Fruit fly (Drosophila melanogaster) whole organism, embryonic: Measurements from ENCODE around the gene CG5139.

ENCODE experiments used
- CG10654 ChIP-seq: fragments of 200-800 bp; sonication (Bioruptor generic); optimal IDR thresholded peaks from 2 replicates; lab custom pipeline; 2016; ENCODE audit warnings: missing biosample characterization, missing genetic modification characterization
- CG10979 ChIP-seq: fragments of 200-800 bp; sonication (Bioruptor generic); optimal IDR thresholded peaks from 2 replicates; lab custom pipeline; 2018; ENCODE audit warnings: missing biosample characterization, mild to moderate bottlenecking, missing genetic modification characterization, moderate library complexity
- CG11093 ChIP-seq: fragments of 200-800 bp; sonication (Bioruptor generic); IDR thresholded peaks from 3 replicates; pipeline ENCODE4 v1.3.6; 2022; ENCODE audit warnings: missing biosample characterization, missing genetic modification characterization
- CG12299 ChIP-seq: fragments of 200-800 bp; sonication (Bioruptor generic); optimal IDR thresholded peaks from 2 replicates; lab custom pipeline; 2018; ENCODE audit warnings: missing biosample characterization, mild to moderate bottlenecking, missing genetic modification characterization
- CG13775 ChIP-seq: fragments of 200-800 bp; sonication (Bioruptor generic); optimal IDR thresholded peaks from 3 replicates; lab custom pipeline; 2017; ENCODE audit warnings: missing biosample characterization, mild to moderate bottlenecking, missing genetic modification characterization
- CG14667 ChIP-seq: fragments of 200-800 bp; sonication (Bioruptor generic); IDR thresholded peaks from 2 replicates; pipeline ENCODE4 v1.3.6; 2022; ENCODE audit warnings: missing biosample characterization, missing genetic modification characterization
- CG14965 ChIP-seq: fragments of 200-800 bp; sonication (Bioruptor generic); optimal IDR thresholded peaks from 2 replicates; lab custom pipeline; 2016; ENCODE audit warnings: missing biosample characterization, missing genetic modification characterization, borderline replicate concordance
- CG15011 ChIP-seq: fragments of 200-800 bp; sonication (Bioruptor generic); optimal IDR thresholded peaks from 3 replicates; lab custom pipeline; 2018; ENCODE audit warnings: missing biosample characterization, mild to moderate bottlenecking, missing genetic modification characterization
- CG16779 ChIP-seq: fragments of 200-800 bp; sonication (Bioruptor generic); IDR thresholded peaks from 2 replicates; pipeline ENCODE4 v1.3.6; 2022; ENCODE audit warnings: missing biosample characterization, missing genetic modification characterization
- CG17328 ChIP-seq: fragments of 200-800 bp; sonication (Bioruptor generic); IDR thresholded peaks from 2 replicates; pipeline ENCODE4 v1.3.6; 2022; ENCODE audit warnings: missing biosample characterization, missing genetic modification characterization
- CG18476 ChIP-seq: fragments of 200-800 bp; sonication (Bioruptor generic); optimal IDR thresholded peaks from 2 replicates; lab custom pipeline; 2016; ENCODE audit warnings: missing biosample characterization, mild to moderate bottlenecking, missing genetic modification characterization
- CG2120 ChIP-seq: fragments of 200-800 bp; sonication (Bioruptor generic); optimal IDR thresholded peaks from 3 replicates; lab custom pipeline; 2016; ENCODE audit warnings: missing biosample characterization, missing genetic modification characterization
- CG2875 ChIP-seq: fragments of 200-800 bp; sonication (Bioruptor generic); optimal IDR thresholded peaks from 2 replicates; lab custom pipeline; 2017; ENCODE audit warnings: missing biosample characterization, mild to moderate bottlenecking, missing genetic modification characterization, missing genetic modification reagents
- CG30020 ChIP-seq: fragments of 200-800 bp; optimal IDR thresholded peaks from 2 replicates; lab custom pipeline; 2019; ENCODE audit warnings: missing biosample characterization, mild to moderate bottlenecking, missing genetic modification characterization, moderate library complexity
- CG31365 ChIP-seq: fragments of 200-800 bp; sonication (Bioruptor generic); optimal IDR thresholded peaks from 2 replicates; lab custom pipeline; 2018; ENCODE audit warnings: missing biosample characterization, mild to moderate bottlenecking, missing genetic modification characterization
- CG4360 ChIP-seq: fragments of 200-800 bp; sonication (Bioruptor generic); IDR thresholded peaks from 2 replicates; pipeline ENCODE4 v1.3.6; 2022; ENCODE audit warnings: missing biosample characterization, missing genetic modification characterization
- CG4854 ChIP-seq: fragments of 200-800 bp; sonication (Bioruptor generic); optimal IDR thresholded peaks from 2 replicates; lab custom pipeline; 2016; ENCODE audit warnings: missing biosample characterization, missing genetic modification characterization, inconsistent platforms
- CG5953 ChIP-seq: fragments of 200-800 bp; sonication (Bioruptor generic); IDR thresholded peaks from 2 replicates; pipeline ENCODE4 v1.3.6; 2022; ENCODE audit warnings: missing biosample characterization, missing genetic modification characterization
- CG6765 ChIP-seq: fragments of 200-800 bp; sonication (Bioruptor generic); optimal IDR thresholded peaks from 3 replicates; lab custom pipeline; 2017; ENCODE audit warnings: missing biosample characterization, mild to moderate bottlenecking, missing genetic modification characterization
- CG6854 ChIP-seq: fragments of 200-800 bp; sonication (Bioruptor generic); optimal IDR thresholded peaks from 3 replicates; lab custom pipeline; 2017; ENCODE audit warnings: missing biosample characterization, mild to moderate bottlenecking, missing genetic modification characterization
- CG7963 ChIP-seq: fragments of 200-800 bp; sonication (Bioruptor generic); IDR thresholded peaks from 3 replicates; pipeline ENCODE4 v1.3.6; 2022; ENCODE audit warnings: missing biosample characterization, missing genetic modification characterization; ENCODE audit not compliant: partially characterized antibody
- CG9932 ChIP-seq: fragments of 200-800 bp; sonication (Bioruptor generic); IDR thresholded peaks from 2 replicates; pipeline ENCODE4 v1.3.6; 2022; ENCODE audit warnings: missing biosample characterization, missing genetic modification characterization
- CrebB ChIP-seq: fragments of 200-800 bp; sonication (Bioruptor generic); optimal IDR thresholded peaks from 3 replicates; lab custom pipeline; 2018; ENCODE audit warnings: missing biosample characterization, mild to moderate bottlenecking, missing genetic modification characterization
- D ChIP-seq, 2 experiments: fragments of 200-800 bp in 1 of 2; fragments of >200 bp in 1 of 2; sonication (Bioruptor generic) in 1 of 2; optimal IDR thresholded peaks; 2 replicates in 1 of 2; 3 replicates in 1 of 2; lab custom pipeline; 2017; ENCODE audit warnings: mild to moderate bottlenecking in 1 of 2, missing biosample characterization in 1 of 2, missing genetic modification characterization in 1 of 2, missing genetic modification reagents in 1 of 2
- Dfd ChIP-seq, 2 experiments: fragments of >200 bp; optimal IDR thresholded peaks; 2 replicates each; lab custom pipeline; 2017; ENCODE audit warnings: missing biosample characterization in 2 of 2, missing genetic modification characterization in 2 of 2
- Doc2 ChIP-seq: fragments of 200-800 bp; sonication (Bioruptor generic); IDR thresholded peaks from 2 replicates; pipeline ENCODE4 v1.3.6; 2022; ENCODE audit warnings: missing biosample characterization, missing genetic modification characterization
- Drgx ChIP-seq: fragments of 200-800 bp; sonication (Bioruptor generic); IDR thresholded peaks from 2 replicates; pipeline ENCODE4 v1.3.6; 2022; ENCODE audit warnings: missing biosample characterization, missing genetic modification characterization
- Ets65A ChIP-seq: fragments of 200-800 bp; sonication (Bioruptor generic); peaks from one replicate; lab custom pipeline; 2016; ENCODE audit warnings: missing biosample characterization, missing genetic modification characterization
- Ets97D ChIP-seq: fragments of 200-800 bp; sonication (Bioruptor generic); optimal IDR thresholded peaks from 3 replicates; lab custom pipeline; 2016; ENCODE audit warnings: missing biosample characterization, missing genetic modification characterization
- Fer1 ChIP-seq: fragments of 200-800 bp; sonication (Bioruptor generic); optimal IDR thresholded peaks from 2 replicates; lab custom pipeline; 2017; ENCODE audit warnings: missing biosample characterization, mild to moderate bottlenecking, missing genetic modification characterization
- Hr39 ChIP-seq: fragments of >200 bp; optimal IDR thresholded peaks from 2 replicates; lab custom pipeline; 2017
- Hr51 ChIP-seq, 2 experiments: fragments of 200-800 bp; sonication (Bioruptor generic); optimal IDR thresholded peaks; 2 replicates in 1 of 2; 3 replicates in 1 of 2; lab custom pipeline; 2016 to 2018; ENCODE audit warnings: missing biosample characterization in 2 of 2, missing genetic modification characterization in 2 of 2, mild to moderate bottlenecking in 1 of 2, moderate library complexity in 1 of 2
- Kr ChIP-seq: fragments of 200-800 bp; sonication (Bioruptor generic); optimal IDR thresholded peaks from 2 replicates; lab custom pipeline; 2017; ENCODE audit warnings: missing biosample characterization, mild to moderate bottlenecking, missing genetic modification characterization
- Meics ChIP-seq: fragments of 200-800 bp; sonication (Bioruptor generic); optimal IDR thresholded peaks from 2 replicates; lab custom pipeline; 2017; ENCODE audit warnings: missing biosample characterization, mild to moderate bottlenecking, missing genetic modification characterization
- Mrtf ChIP-seq: fragments of 200-800 bp; sonication (Bioruptor generic); IDR thresholded peaks from 3 replicates; pipeline ENCODE4 v1.3.6; 2022; ENCODE audit warnings: missing biosample characterization, missing genetic modification characterization
- Nf-YC ChIP-seq: fragments of 200-800 bp; optimal IDR thresholded peaks from 3 replicates; lab custom pipeline; 2019; ENCODE audit warnings: missing biosample characterization, mild to moderate bottlenecking, missing genetic modification characterization, moderate library complexity
- Usf ChIP-seq: fragments of 200-800 bp; sonication (Bioruptor generic); optimal IDR thresholded peaks from 2 replicates; lab custom pipeline; 2017; ENCODE audit warnings: missing genotype, missing biosample characterization, missing genetic modification characterization
- btn ChIP-seq: fragments of 200-800 bp; sonication (Bioruptor generic); optimal IDR thresholded peaks from 2 replicates; lab custom pipeline; 2016; ENCODE audit warnings: missing biosample characterization, missing genetic modification characterization
- dati ChIP-seq: fragments of 200-800 bp; sonication (Bioruptor generic); IDR thresholded peaks from 2 replicates; pipeline ENCODE4 v1.3.6; 2022; ENCODE audit warnings: missing biosample characterization, missing genetic modification characterization
- fru ChIP-seq: fragments of >200 bp; optimal IDR thresholded peaks from 2 replicates; lab custom pipeline; 2017
- grau ChIP-seq: fragments of 200-800 bp; optimal IDR thresholded peaks from 3 replicates; lab custom pipeline; 2019; ENCODE audit warnings: missing biosample characterization, mild to moderate bottlenecking, missing genetic modification characterization, moderate library complexity
- hbn ChIP-seq: fragments of 200-800 bp; sonication (Bioruptor generic); IDR thresholded peaks from 2 replicates; pipeline ENCODE4 v1.3.6; 2022; ENCODE audit warnings: missing biosample characterization, missing genetic modification characterization; ENCODE audit not compliant: partially characterized antibody
- her ChIP-seq: fragments of 200-800 bp; sonication (Bioruptor generic); optimal IDR thresholded peaks from 2 replicates; lab custom pipeline; 2016; ENCODE audit warnings: missing biosample characterization, missing genetic modification characterization
- ken ChIP-seq: fragments of 200-800 bp; sonication (Bioruptor generic); IDR thresholded peaks from 3 replicates; pipeline ENCODE4 v1.3.6; 2022; ENCODE audit warnings: missing biosample characterization, missing genetic modification characterization
- kni ChIP-seq: fragments of 200-800 bp; sonication (Bioruptor generic); optimal IDR thresholded peaks from 3 replicates; lab custom pipeline; 2017; ENCODE audit warnings: mild to moderate bottlenecking, missing biosample characterization, missing genetic modification reagents, missing genetic modification characterization
- nau ChIP-seq: fragments of 200-800 bp; sonication (Bioruptor generic); optimal IDR thresholded peaks from 3 replicates; lab custom pipeline; 2017; ENCODE audit warnings: missing biosample characterization, mild to moderate bottlenecking, missing genetic modification characterization, missing genetic modification reagents
- ro ChIP-seq: fragments of 200-800 bp; sonication (Bioruptor generic); IDR thresholded peaks from 2 replicates; pipeline ENCODE4 v1.3.6; 2022; ENCODE audit warnings: missing biosample characterization, missing genetic modification characterization
- sug ChIP-seq: fragments of 200-800 bp; optimal IDR thresholded peaks from 2 replicates; lab custom pipeline; 2019; ENCODE audit warnings: missing biosample characterization, mild to moderate bottlenecking, missing genetic modification characterization, moderate library complexity
- twi ChIP-seq: fragments of 200-800 bp; optimal IDR thresholded peaks from 2 replicates; lab custom pipeline; 2019; ENCODE audit warnings: missing biosample characterization, mild to moderate bottlenecking, missing genetic modification characterization, moderate library complexity
- wek ChIP-seq: fragments of 200-800 bp; sonication (Bioruptor generic); optimal IDR thresholded peaks from 3 replicates; lab custom pipeline; 2018; ENCODE audit warnings: missing biosample characterization, mild to moderate bottlenecking, missing genetic modification characterization, moderate library complexity

Gene CG5139

dm6 chr2L:1157679-1158518 lies 41.2 kb downstream of the CG5139 start, which contains the start of gene capt (continued):
- TF ChIP-seq her (GFP tag; lab: Kevin White, UChicago) (peak; percentile 2), Ets97D (GFP tag; lab: Kevin White, UChicago) (no peak), CG31365 (tag; lab: Kevin White, UChicago) (no peak), Doc2 (GFP tag; lab: Robert Waterston, UW) (no peak), Hr39 (lab: Kevin White, UChicago) (no peak), CG13775 (GFP tag; lab: Kevin White, UChicago) (peak; percentile 45), ro (GFP tag; lab: Robert Waterston, UW) (no peak), grau (tag; lab: Kevin White, UChicago) (peak; percentile 39), kni (no peak), Meics (GFP tag; lab: Kevin White, UChicago) (peak; percentile 26), CG10654 (GFP tag; lab: Kevin White, UChicago) (no peak), sug (tag; lab: Kevin White, UChicago) (peak; percentile 38), CG2875 (no peak), CG14667 (no peak), CrebB (no peak), Ets65A (GFP tag; lab: Kevin White, UChicago) (no peak), CG18476 (GFP tag; lab: Kevin White, UChicago) (no peak), CG6854 (GFP tag; lab: Kevin White, UChicago) (no peak), CG17328 (no peak), Nf-YC (no peak), twi (tag; lab: Kevin White, UChicago) (no peak), CG10979 (tag; lab: Kevin White, UChicago) (no peak), btn (GFP tag; lab: Kevin White, UChicago) (no peak), nau (GFP tag; lab: Kevin White, UChicago) (no peak), CG9932 (GFP tag; lab: Robert Waterston, UW) (peak; percentile 81), fru (no peak), Usf (no peak), ken (GFP tag; lab: Robert Waterston, UW) (no peak), dati (GFP tag; lab: Robert Waterston, UW) (no peak), CG15011 (GFP tag; lab: Kevin White, UChicago) (no peak), Kr (GFP tag; lab: Kevin White, UChicago) (no peak), Mrtf (no peak), hbn (GFP tag; lab: Robert Waterston, UW) (no peak), CG5953 (GFP tag; lab: Robert Waterston, UW) (no peak), CG16779 (GFP tag; lab: Robert Waterston, UW) (no peak), CG4360 (GFP tag; lab: Robert Waterston, UW) (peak; percentile 88), CG6765 (GFP tag; lab: Kevin White, UChicago) (no peak), Hr51 (GFP tag; optimal IDR thresholded peaks at IDR 0.05; lab: Kevin White, UChicago) (no peak), CG2120 (peak; percentile 74), CG12299 (tag; lab: Kevin White, UChicago) (no peak), Fer1 (GFP tag; lab: Kevin White, UChicago) (peak; percentile 10), wek (GFP tag; lab: Kevin White, UChicago) (no peak), CG11093 (0 out of 3 replicates have a peak, but pooled peaks have one; percentile 27), CG14965 (GFP tag; lab: Kevin White, UChicago) (no peak), Dfd (GFP tag; optimal IDR thresholded peaks at IDR 0.05; lab: Kevin White, UChicago) (no peak), D (optimal IDR thresholded peaks at IDR 0.05; lab: Kevin White, UChicago) (no peak), D (GFP tag; optimal IDR thresholded peaks at IDR 0.05; lab: Kevin White, UChicago) (no peak), Drgx (GFP tag; lab: Robert Waterston, UW) (no peak; the same call in 1 of the 2 replicates), CG7963 (GFP tag; lab: Robert Waterston, UW) (no peak), CG4854 (GFP tag; lab: Kevin White, UChicago) (no peak), CG30020 (no peak)
